Fruit fly (Drosophila melanogaster) S2 (cell line): Measurements from ENCODE around the gene Max.

ENCODE experiments used
- CG8478 ChIP-seq: fragments of >200 bp; optimal IDR thresholded peaks from 2 replicates; lab custom pipeline; 2018
- CTCF ChIP-seq, 2 experiments: fragments of >200 bp; optimal IDR thresholded peaks; 2 replicates each; lab custom pipeline; 2018

- TF ChIP-seq CG8478 (lab: Kevin White, UChicago) (no peak), CTCF (optimal IDR thresholded peaks at IDR 0.05; lab: Kevin White, UChicago) (no peak)
These were observed 26.2 kb downstream of the Max start for dm6 chr3L:19237780-19238179.
